Fruit fly (Drosophila melanogaster) whole organism, wandering third instar larva: ENCODE results near the gene CG11345.

ENCODE experiments used
- Abd-B ChIP-seq: fragments of >200 bp; optimal IDR thresholded peaks from 2 replicates; lab custom pipeline; 2017; ENCODE audit warnings: missing biosample characterization, missing genetic modification characterization
- HLH106 ChIP-seq: fragments of 200-800 bp; optimal IDR thresholded peaks from 3 replicates; lab custom pipeline; 2019; ENCODE audit warnings: missing biosample characterization, mild to moderate bottlenecking, missing genetic modification characterization, moderate library complexity
- Vsx2 ChIP-seq: fragments of 200-300, 225-300 bp; sonication (Bioruptor generic); optimal IDR thresholded peaks from 2 replicates; lab custom pipeline; 2018; ENCODE audit warnings: missing biosample characterization, missing genetic modification characterization; ENCODE audit not compliant: partially characterized antibody
- br ChIP-seq: fragments of 200-800 bp; sonication (Bioruptor generic); optimal IDR thresholded peaks from 2 replicates; lab custom pipeline; 2016; ENCODE audit warnings: missing biosample characterization, missing genetic modification characterization
- dmrt93B ChIP-seq: fragments of 200-800 bp; sonication (Bioruptor generic); optimal IDR thresholded peaks from 2 replicates; lab custom pipeline; 2018; ENCODE audit warnings: missing biosample characterization, mild to moderate bottlenecking, missing genetic modification characterization
- fru ChIP-seq: fragments of 200-800 bp; sonication (Bioruptor generic); optimal IDR thresholded peaks from 3 replicates; lab custom pipeline; 2016; ENCODE audit warnings: missing biosample characterization, mild to moderate bottlenecking, missing genetic modification characterization
- psq ChIP-seq: fragments of 200-800 bp; sonication (Bioruptor generic); optimal IDR thresholded peaks from 3 replicates; lab custom pipeline; 2017; ENCODE audit warnings: missing biosample characterization, mild to moderate bottlenecking, missing genetic modification characterization, moderate library complexity

DNA sequence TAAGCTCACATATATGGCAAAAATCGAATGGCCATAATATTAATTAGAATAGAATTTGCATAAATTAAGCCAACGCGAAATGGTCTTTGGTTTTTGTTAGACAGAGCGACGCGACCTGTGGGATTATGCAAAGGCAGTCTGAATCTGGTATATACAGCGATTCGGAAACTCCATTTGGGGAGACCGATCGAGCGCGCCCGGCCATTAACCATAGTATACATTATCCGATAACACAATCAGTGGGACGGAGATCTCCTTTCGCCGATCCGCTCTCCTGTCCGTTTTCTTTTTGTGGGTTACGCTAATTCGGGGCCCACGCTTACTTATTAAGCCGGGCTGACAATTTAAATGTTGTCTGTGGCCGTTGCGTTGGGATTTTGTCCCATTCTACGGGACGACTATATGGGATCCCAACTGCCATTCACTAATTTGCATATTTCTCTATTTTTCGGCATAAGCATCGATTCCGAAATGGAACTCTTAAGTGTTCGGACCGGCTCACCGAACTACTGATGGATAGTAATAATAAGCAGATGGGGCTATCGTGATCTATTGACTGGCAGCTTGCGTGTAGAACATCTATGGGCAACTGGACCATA is 19.8 kb upstream of the CG11345 start:
- TF ChIP-seq br (GFP tag; lab: Kevin White, UChicago) (no peak), fru (GFP tag; lab: Kevin White, UChicago) (no peak), HLH106 (tag; lab: Kevin White, UChicago) (no peak), Vsx2 (GFP tag; lab: Kevin White, UChicago) (no peak), psq (no peak), dmrt93B (no peak), Abd-B (GFP tag; lab: Kevin White, UChicago) (no peak)
